Fruit fly (Drosophila melanogaster) whole organism, wandering third instar larva: ENCODE results near the gene CG42828.

Source experiments
- CG32264 ChIP-seq: fragments of 200-800 bp; sonication (Bioruptor generic); optimal IDR thresholded peaks from 2 replicates; lab custom pipeline; 2016; ENCODE audit warnings: missing biosample characterization, missing genetic modification characterization
- CG9705 ChIP-seq: fragments of 200-800 bp; sonication (Bioruptor generic); optimal IDR thresholded peaks from 2 replicates; lab custom pipeline; 2018; ENCODE audit warnings: missing biosample characterization, mild to moderate bottlenecking, missing genetic modification characterization
- CrebA ChIP-seq: fragments of 200-800 bp; sonication (Bioruptor generic); optimal IDR thresholded peaks from 2 replicates; lab custom pipeline; 2016; ENCODE audit warnings: missing biosample characterization, mild to moderate bottlenecking, missing genetic modification characterization, borderline replicate concordance
- Dif ChIP-seq: fragments of 200-275, 200-300 bp; sonication (Bioruptor generic); optimal IDR thresholded peaks from 2 replicates; lab custom pipeline; 2018; ENCODE audit warnings: missing biosample characterization, missing genetic modification characterization; ENCODE audit not compliant: partially characterized antibody
- GATAd ChIP-seq: sonication (Bioruptor generic); optimal IDR thresholded peaks from 2 replicates; lab custom pipeline; 2016; ENCODE audit warnings: missing biosample characterization, missing genetic modification characterization
- HLH106 ChIP-seq: fragments of 200-800 bp; optimal IDR thresholded peaks from 3 replicates; lab custom pipeline; 2019; ENCODE audit warnings: missing biosample characterization, mild to moderate bottlenecking, missing genetic modification characterization, moderate library complexity
- Hnf4 ChIP-seq: fragments of 200-800 bp; sonication (Bioruptor generic); optimal IDR thresholded peaks from 2 replicates; lab custom pipeline; 2016; ENCODE audit warnings: missing biosample characterization, mild to moderate bottlenecking, missing genetic modification characterization
- Hr78 ChIP-seq: fragments of >200 bp; optimal IDR thresholded peaks from 2 replicates; lab custom pipeline; 2017; ENCODE audit warnings: missing biosample characterization, missing genetic modification characterization
- Hr83 ChIP-seq: fragments of 200-300 bp; sonication (Bioruptor generic); optimal IDR thresholded peaks from 2 replicates; lab custom pipeline; 2016; ENCODE audit warnings: missing biosample characterization, mild to moderate bottlenecking, missing genetic modification characterization, moderate library complexity; ENCODE audit not compliant: poor library complexity, severe bottlenecking
- Mio ChIP-seq: sonication (Bioruptor generic); optimal IDR thresholded peaks from 2 replicates; lab custom pipeline; 2016; ENCODE audit warnings: missing biosample characterization, missing genetic modification characterization
- Myc ChIP-seq: fragments of >200 bp; optimal IDR thresholded peaks from 2 replicates; lab custom pipeline; 2017
- N ChIP-seq: fragments of >200 bp; optimal IDR thresholded peaks from 2 replicates; lab custom pipeline; 2018; ENCODE audit warnings: missing biosample characterization, missing external identifiers, missing genetic modification characterization
- OdsH ChIP-seq: fragments of 200-800 bp; sonication (Bioruptor generic); optimal IDR thresholded peaks from 2 replicates; lab custom pipeline; 2016; ENCODE audit warnings: missing biosample characterization, mild to moderate bottlenecking, missing genetic modification characterization
- Rel ChIP-seq, 2 experiments: fragments of 200-800 bp; sonication (Bioruptor generic) in 1 of 2; optimal IDR thresholded peaks; 2 replicates in 1 of 2; 3 replicates in 1 of 2; lab custom pipeline; 2016 to 2019; ENCODE audit warnings: mild to moderate bottlenecking in 2 of 2, missing biosample characterization in 2 of 2, missing genetic modification characterization in 2 of 2, moderate library complexity in 1 of 2
- Sp1 ChIP-seq: fragments of 200-800 bp; sonication (Bioruptor generic); optimal IDR thresholded peaks from 3 replicates; lab custom pipeline; 2019; ENCODE audit warnings: missing biosample characterization, mild to moderate bottlenecking, missing genetic modification characterization, moderate library complexity
- Vsx2 ChIP-seq: fragments of 200-300, 225-300 bp; sonication (Bioruptor generic); optimal IDR thresholded peaks from 2 replicates; lab custom pipeline; 2018; ENCODE audit warnings: missing biosample characterization, missing genetic modification characterization; ENCODE audit not compliant: partially characterized antibody
- br ChIP-seq: fragments of 200-800 bp; sonication (Bioruptor generic); optimal IDR thresholded peaks from 2 replicates; lab custom pipeline; 2016; ENCODE audit warnings: missing biosample characterization, missing genetic modification characterization
- brk ChIP-seq: fragments of 200-800 bp; sonication (Bioruptor generic); optimal IDR thresholded peaks from 2 replicates; lab custom pipeline; 2016; ENCODE audit warnings: missing biosample characterization, mild to moderate bottlenecking, missing genetic modification characterization
- dmrt93B ChIP-seq: fragments of 200-800 bp; sonication (Bioruptor generic); optimal IDR thresholded peaks from 2 replicates; lab custom pipeline; 2018; ENCODE audit warnings: missing biosample characterization, mild to moderate bottlenecking, missing genetic modification characterization
- dsf ChIP-seq: sonication (Bioruptor generic); optimal IDR thresholded peaks from 2 replicates; lab custom pipeline; 2016; ENCODE audit warnings: missing biosample characterization, missing genetic modification characterization, borderline replicate concordance
- ey ChIP-seq: fragments of 200-800 bp; sonication (Bioruptor generic); optimal IDR thresholded peaks from 2 replicates; lab custom pipeline; 2016; ENCODE audit warnings: missing biosample characterization, missing genetic modification characterization
- foxo ChIP-seq, 2 experiments: fragments of 200-800 bp; sonication (Bioruptor generic); optimal IDR thresholded peaks; 2 replicates in 1 of 2; 3 replicates in 1 of 2; lab custom pipeline; 2016 to 2017; ENCODE audit warnings: missing biosample characterization in 2 of 2, missing genetic modification characterization in 2 of 2
- fru ChIP-seq: fragments of 200-800 bp; sonication (Bioruptor generic); optimal IDR thresholded peaks from 3 replicates; lab custom pipeline; 2016; ENCODE audit warnings: missing biosample characterization, mild to moderate bottlenecking, missing genetic modification characterization
- h ChIP-seq: fragments of 200-800 bp; sonication (Bioruptor generic); optimal IDR thresholded peaks from 3 replicates; lab custom pipeline; 2016; ENCODE audit warnings: missing biosample characterization, mild to moderate bottlenecking, missing genetic modification characterization
- jim ChIP-seq: fragments of 175-275, 200-325 bp; sonication (Bioruptor generic); optimal IDR thresholded peaks from 2 replicates; lab custom pipeline; 2016; ENCODE audit warnings: missing biosample characterization, mild to moderate bottlenecking, missing genetic modification characterization
- lola ChIP-seq: fragments of >200 bp; optimal IDR thresholded peaks from 2 replicates; lab custom pipeline; 2017; ENCODE audit warnings: missing biosample characterization, missing genetic modification characterization
- psq ChIP-seq: fragments of 200-800 bp; sonication (Bioruptor generic); optimal IDR thresholded peaks from 3 replicates; lab custom pipeline; 2017; ENCODE audit warnings: missing biosample characterization, mild to moderate bottlenecking, missing genetic modification characterization, moderate library complexity
- rgr ChIP-seq: fragments of 200-800 bp; sonication (Bioruptor generic); optimal IDR thresholded peaks from 3 replicates; lab custom pipeline; 2016; ENCODE audit warnings: missing biosample characterization, mild to moderate bottlenecking, missing genetic modification characterization
- sv ChIP-seq: fragments of 200-800 bp; sonication (Bioruptor generic); optimal IDR thresholded peaks from 3 replicates; lab custom pipeline; 2016; ENCODE audit warnings: missing biosample characterization, missing genetic modification characterization
- tai ChIP-seq: sonication (Bioruptor generic); optimal IDR thresholded peaks from 2 replicates; lab custom pipeline; 2016; ENCODE audit warnings: missing biosample characterization, missing genetic modification characterization
- usp ChIP-seq: fragments of >200 bp; optimal IDR thresholded peaks from 2 replicates; lab custom pipeline; 2017; ENCODE audit warnings: missing biosample characterization, missing genetic modification characterization

CG42828 gene

DNA sequence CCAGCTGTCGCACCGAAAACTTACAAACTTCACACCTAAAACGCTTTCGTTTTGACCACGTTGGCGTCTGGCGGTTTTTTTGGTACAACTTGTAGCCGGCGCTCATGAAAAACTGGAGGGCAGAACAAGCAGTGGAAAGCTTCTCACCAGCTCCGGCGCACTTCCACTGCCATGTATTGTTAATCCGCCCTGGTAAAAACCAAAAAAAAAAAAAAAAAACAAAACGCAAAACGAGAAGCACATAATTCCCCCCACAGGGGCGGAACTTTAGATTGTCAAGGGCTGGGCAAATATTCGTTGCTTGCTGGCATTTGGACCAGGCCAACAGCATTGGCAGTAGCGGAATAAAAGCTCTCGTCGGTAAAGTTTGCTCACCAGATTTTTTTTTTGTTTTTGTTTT is 787 bp downstream of the CG42828 start:
- TF ChIP-seq CG32264 (GFP tag; lab: Kevin White, UChicago) (no peak), jim (GFP tag; lab: Kevin White, UChicago) (peak; percentile 98), h (peak; percentile 76), fru (peak; percentile 47), foxo (GFP tag; optimal IDR thresholded peaks at IDR 0.05; lab: Kevin White, UChicago) (no peak), N (no peak), Mio (no peak), Hnf4 (GFP tag; lab: Kevin White, UChicago) (peak; percentile 54), HLH106 (tag; lab: Kevin White, UChicago) (peak; percentile 17), tai (GFP tag; lab: Kevin White, UChicago) (no peak), CrebA (GFP tag; lab: Kevin White, UChicago) (peak; percentile 90), Vsx2 (GFP tag; lab: Kevin White, UChicago) (peak; percentile 46), br (GFP tag; lab: Kevin White, UChicago) (peak; percentile 73), Sp1 (GFP tag; lab: Kevin White, UChicago) (peak; percentile 71), rgr (GFP tag; lab: Kevin White, UChicago) (peak; percentile 20), Rel (GFP tag; optimal IDR thresholded peaks at IDR 0.05; lab: Kevin White, UChicago) (peak; percentile 16), Rel (tag; optimal IDR thresholded peaks at IDR 0.05; lab: Kevin White, UChicago) (peak; percentile 76), Hr83 (GFP tag; lab: Kevin White, UChicago) (peak; percentile 35)

DNA sequence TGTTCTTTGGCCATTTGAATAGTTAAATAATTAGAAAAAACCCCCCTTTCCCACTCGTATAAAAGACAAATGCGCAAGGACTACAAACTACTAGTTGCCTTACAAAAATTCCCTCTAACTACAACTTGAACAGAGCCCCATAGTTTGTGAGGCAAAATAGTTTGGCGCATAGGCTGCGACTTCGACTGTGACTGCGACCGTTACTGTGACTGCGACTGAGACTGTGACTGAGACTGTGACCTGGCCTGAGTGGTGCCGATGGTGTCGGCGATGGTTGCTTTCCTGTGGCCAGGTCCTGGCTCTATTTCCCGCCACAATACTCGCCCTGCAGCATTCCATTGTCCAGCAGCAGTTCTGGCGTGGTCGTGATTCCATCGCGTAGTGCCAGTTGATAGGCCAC is 3.8 kb downstream of the CG42828 start:
- no peak for TF ChIP-seq Myc (lab: Kevin White, UChicago)
- TF ChIP-seq h: no peak
- no peak for TF ChIP-seq brk (GFP tag; lab: Kevin White, UChicago)
- TF ChIP-seq dmrt93B (GFP tag; lab: Kevin White, UChicago): no peak
- TF ChIP-seq OdsH (GFP tag; lab: Kevin White, UChicago): no peak
- TF ChIP-seq CG9705: no peak
- TF ChIP-seq foxo (GFP tag; optimal IDR thresholded peaks at IDR 0.05; lab: Kevin White, UChicago): no peak

DNA sequence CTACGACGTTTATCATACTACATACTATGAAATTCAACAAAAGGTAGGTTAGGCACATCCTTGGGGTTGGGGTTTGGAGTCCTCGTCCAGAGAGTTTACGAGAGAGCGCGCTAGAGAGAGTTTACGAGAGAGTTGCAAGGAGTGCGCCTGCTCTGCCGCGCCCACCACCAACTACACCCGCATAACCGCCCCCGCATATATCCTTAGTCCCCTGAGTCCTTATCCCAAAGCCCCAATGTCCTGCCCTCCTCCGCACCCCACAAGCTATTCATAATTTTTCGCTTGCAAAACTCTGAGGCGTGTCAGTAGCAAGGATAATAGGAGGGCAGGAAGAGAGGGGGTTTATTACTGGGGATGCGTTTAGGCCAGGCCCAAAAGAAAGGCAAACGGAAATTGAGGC is 10.2 kb downstream of the CG42828 start:
- TF ChIP-seq N: no peak
- TF ChIP-seq CG9705: no peak
- TF ChIP-seq Hr78 (GFP tag; lab: Kevin White, UChicago): no peak
- no peak for TF ChIP-seq usp (GFP tag; lab: Kevin White, UChicago)
- TF ChIP-seq Vsx2 (GFP tag; lab: Kevin White, UChicago): no peak
- no peak for TF ChIP-seq sv
- no peak for TF ChIP-seq HLH106 (tag; lab: Kevin White, UChicago)
- no peak for TF ChIP-seq lola (GFP tag; lab: Kevin White, UChicago)
- no peak for TF ChIP-seq Hr83 (GFP tag; lab: Kevin White, UChicago)
- TF ChIP-seq Rel (GFP tag; optimal IDR thresholded peaks at IDR 0.05; lab: Kevin White, UChicago): no peak
- TF ChIP-seq Rel (tag; optimal IDR thresholded peaks at IDR 0.05; lab: Kevin White, UChicago): no peak
- TF ChIP-seq tai (GFP tag; lab: Kevin White, UChicago): no peak
- no peak for TF ChIP-seq psq (GFP tag; lab: Kevin White, UChicago)
- TF ChIP-seq dsf (GFP tag; lab: Kevin White, UChicago): no peak
- no peak for TF ChIP-seq GATAd (GFP tag; lab: Kevin White, UChicago)
- no peak for TF ChIP-seq ey (GFP tag; lab: Kevin White, UChicago)
- no peak for TF ChIP-seq OdsH (GFP tag; lab: Kevin White, UChicago)
- no peak for TF ChIP-seq CG32264 (GFP tag; lab: Kevin White, UChicago)
- no peak for TF ChIP-seq Dif (GFP tag; lab: Kevin White, UChicago)
- TF ChIP-seq Sp1 (GFP tag; lab: Kevin White, UChicago): no peak

DNA sequence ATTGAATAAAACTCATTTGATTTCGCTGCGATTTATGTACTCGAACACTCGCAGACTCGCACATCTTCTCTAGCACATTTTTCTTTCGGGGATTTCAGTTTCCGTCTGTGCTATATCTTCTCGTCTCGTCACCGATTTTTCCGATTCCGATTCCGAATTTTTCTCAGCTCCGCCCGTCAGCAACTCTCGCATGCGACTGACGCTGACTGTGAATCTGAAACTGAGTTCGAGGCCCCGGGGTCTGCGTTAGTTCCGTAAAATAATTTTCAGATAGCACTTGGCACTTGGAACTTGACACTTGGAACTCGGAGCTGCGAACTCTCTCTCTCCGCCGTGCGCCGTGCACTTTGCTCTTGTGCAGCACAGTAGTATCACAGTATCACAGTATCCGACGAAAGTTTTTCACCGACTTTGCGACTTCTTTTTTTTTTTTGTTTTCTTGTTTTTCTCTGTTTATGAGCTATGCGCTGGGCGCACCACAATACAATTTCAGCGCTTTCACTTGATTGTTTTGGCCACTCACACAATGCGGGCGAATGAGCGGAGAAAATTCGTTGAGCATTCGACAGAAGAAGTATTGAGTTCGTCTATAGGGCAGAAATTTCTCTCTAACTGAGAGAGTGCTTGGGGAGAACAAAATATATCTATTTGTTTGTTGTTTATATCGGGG is 11.2 kb downstream of the CG42828 start, which contains the start of gene CG4393:
CG4393 (minus strand) TSS at position 187 of the 670 bp plus-strand sequence.
- TF ChIP-seq Hr83 (GFP tag; lab: Kevin White, UChicago): no peak
- TF ChIP-seq, all 38 proteins: peak for 0
